Worm (Caenorhabditis elegans) whole organism, L3 larva: Measurements from ENCODE around the gene F44A6.5.

Experiments used
- nhr-12 ChIP-seq: fragments of 150-350 bp; optimal IDR thresholded peaks from 2 replicates; lab custom pipeline; 2014; ENCODE audit warnings: missing biosample characterization, missing genetic modification characterization
- nhr-77 ChIP-seq: fragments of 150-350 bp; optimal IDR thresholded peaks from 2 replicates; lab custom pipeline; 2014; ENCODE audit warnings: missing biosample characterization, missing genetic modification characterization
- skn-1 ChIP-seq: fragments of 150-350 bp; optimal IDR thresholded peaks from 2 replicates; lab custom pipeline; 2014; ENCODE audit warnings: missing biosample characterization, missing genetic modification characterization
- tbx-2 ChIP-seq: sonication (generic microtip); optimal IDR thresholded peaks from 2 replicates; lab custom pipeline; 2016; ENCODE audit warnings: mild to moderate bottlenecking, missing genetic modification characterization, missing compliant biosample characterization

DNA sequence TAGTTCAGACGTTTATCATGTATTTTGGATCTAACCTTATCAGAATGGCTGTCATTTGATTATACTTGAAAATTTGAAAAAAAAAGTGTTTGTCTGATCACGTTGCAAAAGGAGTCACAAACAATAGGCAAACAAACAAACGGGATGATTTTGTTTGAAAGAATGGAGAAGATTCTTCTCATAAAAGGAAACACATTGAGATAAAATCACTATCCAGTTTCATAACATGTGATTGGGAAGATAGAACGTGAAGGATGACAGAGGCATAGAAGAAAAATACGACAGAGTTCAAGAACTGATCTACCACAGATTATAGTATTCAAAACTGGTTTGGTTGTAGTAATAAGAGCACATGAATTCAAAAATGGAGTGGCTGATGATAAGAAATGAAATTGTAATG, at the start of gene F44A6.5:
- TF ChIP-seq tbx-2 (tag; lab: Kevin White, UChicago) (no peak), skn-1 (tag; lab: Kevin White, UChicago) (peak; percentile 84), nhr-12 (no peak), nhr-77 (no peak)
